Worm (Caenorhabditis elegans) whole organism, L1 larva: Measurements from ENCODE around the gene pat-2.
A peak's percentile ranks its signal among the peaks of the same experiment; 100 is the strongest.

Experiments
- ama-1 ChIP-seq: fragments of 150-350 bp; optimal IDR thresholded peaks from 2 replicates; lab custom pipeline; 2014
- blmp-1 ChIP-seq: fragments of 150-350 bp; optimal IDR thresholded peaks from 2 replicates; lab custom pipeline; 2014; ENCODE audit warnings: missing biosample characterization, missing genetic modification characterization
- lin-39 ChIP-seq: fragments of 150-350 bp; optimal IDR thresholded peaks from 2 replicates; lab custom pipeline; 2014; ENCODE audit warnings: missing biosample characterization, missing genetic modification reagents, missing genetic modification characterization
- lsy-2 ChIP-seq, 2 experiments: fragments of 150-350 bp; optimal IDR thresholded peaks; 2 replicates each; lab custom pipeline; 2014; ENCODE audit warnings: missing biosample characterization in 2 of 2, missing genetic modification characterization in 2 of 2
- nhr-237 ChIP-seq: fragments of 150-350 bp; optimal IDR thresholded peaks from 2 replicates; lab custom pipeline; 2014; ENCODE audit warnings: missing biosample characterization, missing genetic modification characterization
- skn-1 ChIP-seq: fragments of 150-350 bp; optimal IDR thresholded peaks from 2 replicates; lab custom pipeline; 2014; ENCODE audit warnings: missing biosample characterization, missing genetic modification characterization
- unc-62 ChIP-seq: fragments of 150-350 bp; optimal IDR thresholded peaks from 2 replicates; lab custom pipeline; 2014; ENCODE audit warnings: missing biosample characterization, missing genetic modification reagents, missing genetic modification characterization
- ztf-11 ChIP-seq, 2 experiments: sonication (generic microtip); optimal IDR thresholded peaks; 2 replicates each; lab custom pipeline; 2016 to 2017; ENCODE audit warnings: missing genetic modification characterization in 2 of 2, missing biosample characterization in 1 of 2, missing compliant biosample characterization in 1 of 2

- TF ChIP-seq nhr-237 (tag; lab: Kevin White, UChicago) (peak; percentile 84), lin-39 (tag; lab: Kevin White, UChicago) (peak; percentile 89), lsy-2 (tag; optimal IDR thresholded peaks at IDR 0.05; lab: Kevin White, UChicago) (peak; percentile 93 to 95), unc-62 (GFP tag; lab: Kevin White, UChicago) (peak; percentile 57), ztf-11 (tag; optimal IDR thresholded peaks at IDR 0.05; lab: Kevin White, UChicago) (peak in 1 of 2 experiments; percentile 91), blmp-1 (peak; percentile 61), ama-1 (peak; percentile 69), skn-1 (tag; lab: Kevin White, UChicago) (peak; percentile 92)
Measured at ce11 chrIII:8795595-8796141, 23.0 kb upstream of the pat-2 start.
